Worm (Caenorhabditis elegans) whole organism, late embryonic: Measurements from ENCODE around the gene Y81G3A.6.
"Not testable (repeated sequence)": the region's sequence is repeated elsewhere in the genome, so short reads cannot be mapped to it uniquely, and the experiment has no call there.

Experiments used
- C08G9.2 ChIP-seq: sonication (generic microtip); optimal IDR thresholded peaks from 2 replicates; lab custom pipeline; 2016; ENCODE audit warnings: mild to moderate bottlenecking, missing genetic modification characterization, moderate library complexity, missing compliant biosample characterization
- F13H6.1 ChIP-seq: sonication (generic microtip); optimal IDR thresholded peaks from 2 replicates; lab custom pipeline; 2016; ENCODE audit warnings: missing genetic modification characterization, missing compliant biosample characterization
- T23F11.4 ChIP-seq: fragments of 200-800 bp; sonication (Bioruptor generic); optimal IDR thresholded peaks from 2 replicates; lab custom pipeline; 2018; ENCODE audit warnings: mild to moderate bottlenecking, missing genetic modification characterization, missing compliant biosample characterization
- ahr-1 ChIP-seq: sonication (generic microtip); optimal IDR thresholded peaks from 2 replicates; lab custom pipeline; 2016; ENCODE audit warnings: missing genetic modification characterization, missing compliant biosample characterization
- ama-1 ChIP-seq: fragments of 150-350 bp; optimal IDR thresholded peaks from 2 replicates; lab custom pipeline; 2014
- ceh-18 ChIP-seq: sonication (generic microtip); optimal IDR thresholded peaks from 2 replicates; lab custom pipeline; 2016; ENCODE audit warnings: missing genetic modification characterization, missing compliant biosample characterization
- ceh-19 ChIP-seq: fragments of 200-800 bp; sonication (Bioruptor generic); optimal IDR thresholded peaks from 2 replicates; lab custom pipeline; 2018; ENCODE audit warnings: mild to moderate bottlenecking, missing genetic modification characterization, missing compliant biosample characterization
- ceh-2 ChIP-seq: sonication (generic microtip); optimal IDR thresholded peaks from 2 replicates; lab custom pipeline; 2016; ENCODE audit warnings: missing genotype, missing genetic modification characterization, missing compliant biosample characterization
- ceh-30 ChIP-seq: fragments of 150-350 bp; optimal IDR thresholded peaks from 2 replicates; lab custom pipeline; 2014; ENCODE audit warnings: missing biosample characterization, missing genetic modification characterization
- ceh-6 ChIP-seq: fragments of 200-800 bp; sonication (Bioruptor generic); optimal IDR thresholded peaks from 2 replicates; lab custom pipeline; 2018; ENCODE audit warnings: mild to moderate bottlenecking, missing genetic modification characterization, missing compliant biosample characterization
- ceh-9 ChIP-seq: sonication (generic microtip); optimal IDR thresholded peaks from 2 replicates; lab custom pipeline; 2016; ENCODE audit warnings: mild to moderate bottlenecking, missing genetic modification characterization, inconsistent platforms, missing compliant biosample characterization
- che-1 ChIP-seq: sonication (generic microtip); optimal IDR thresholded peaks from 2 replicates; lab custom pipeline; 2016; ENCODE audit warnings: mild to moderate bottlenecking, missing genetic modification characterization, missing compliant biosample characterization
- dmd-4 ChIP-seq: sonication (generic microtip); optimal IDR thresholded peaks from 2 replicates; lab custom pipeline; 2016; ENCODE audit warnings: borderline replicate concordance, missing genetic modification characterization, missing compliant biosample characterization
- dve-1 ChIP-seq: sonication (generic microtip); optimal IDR thresholded peaks from 2 replicates; lab custom pipeline; 2017; ENCODE audit warnings: antibody characterized with exemption, mild to moderate bottlenecking, missing genetic modification characterization, missing compliant biosample characterization
- ets-4 ChIP-seq: sonication (generic microtip); optimal IDR thresholded peaks from 2 replicates; lab custom pipeline; 2016; ENCODE audit warnings: missing genetic modification characterization, missing compliant biosample characterization
- eyg-1 ChIP-seq: sonication (generic microtip); optimal IDR thresholded peaks from 2 replicates; lab custom pipeline; 2016; ENCODE audit warnings: missing genotype, missing genetic modification characterization, missing compliant biosample characterization
- hlh-15 ChIP-seq: sonication (generic microtip); optimal IDR thresholded peaks from 2 replicates; lab custom pipeline; 2016; ENCODE audit warnings: missing genetic modification characterization, missing compliant biosample characterization
- hlh-30 ChIP-seq: sonication (generic microtip); optimal IDR thresholded peaks from 2 replicates; lab custom pipeline; 2017; ENCODE audit warnings: antibody characterized with exemption, missing genetic modification characterization, missing compliant biosample characterization; ENCODE audit not compliant: insufficient read depth
- hlh-8 ChIP-seq: sonication (generic microtip); optimal IDR thresholded peaks from 2 replicates; lab custom pipeline; 2016; ENCODE audit warnings: missing genotype, missing genetic modification characterization, missing compliant biosample characterization
- lim-6 ChIP-seq: sonication (generic microtip); optimal IDR thresholded peaks from 2 replicates; lab custom pipeline; 2016; ENCODE audit warnings: missing genetic modification characterization, missing compliant biosample characterization
- mec-3 ChIP-seq: sonication (generic microtip); optimal IDR thresholded peaks from 2 replicates; lab custom pipeline; 2016; ENCODE audit warnings: borderline replicate concordance, missing genetic modification characterization, missing compliant biosample characterization
- nfya-1 ChIP-seq: sonication (generic microtip); optimal IDR thresholded peaks from 2 replicates; lab custom pipeline; 2017; ENCODE audit warnings: missing genetic modification characterization, mild to moderate bottlenecking, missing compliant biosample characterization, antibody characterized with exemption, moderate library complexity
- nhr-11 ChIP-seq: fragments of 150-350 bp; optimal IDR thresholded peaks from 2 replicates; lab custom pipeline; 2014; ENCODE audit warnings: missing biosample characterization, missing genetic modification characterization
- pag-3 ChIP-seq: sonication (generic microtip); optimal IDR thresholded peaks from 2 replicates; lab custom pipeline; 2016; ENCODE audit warnings: missing compliant biosample characterization, missing genetic modification characterization, borderline replicate concordance
- pat-9 ChIP-seq: fragments of 200-800 bp; sonication (Bioruptor generic); optimal IDR thresholded peaks from 2 replicates; lab custom pipeline; 2018; ENCODE audit warnings: mild to moderate bottlenecking, missing genetic modification characterization, moderate library complexity, missing compliant biosample characterization
- pax-1 ChIP-seq: fragments of 150-350 bp; optimal IDR thresholded peaks from 2 replicates; lab custom pipeline; 2014; ENCODE audit warnings: missing biosample characterization, missing genetic modification characterization
- pqm-1 ChIP-seq: sonication (generic microtip); optimal IDR thresholded peaks from 2 replicates; lab custom pipeline; 2016; ENCODE audit warnings: missing genetic modification characterization, missing compliant biosample characterization
- ref-2 ChIP-seq: sonication (generic microtip); optimal IDR thresholded peaks from 2 replicates; lab custom pipeline; 2016; ENCODE audit warnings: missing genetic modification characterization, missing compliant biosample characterization
- rnt-1 ChIP-seq: sonication (generic microtip); optimal IDR thresholded peaks from 2 replicates; lab custom pipeline; 2016; ENCODE audit warnings: missing genetic modification characterization, missing compliant biosample characterization
- unc-3 ChIP-seq, 2 experiments: fragments of 200-800 bp in 1 of 2; sonication (Bioruptor generic) in 1 of 2; sonication (generic microtip) in 1 of 2; conservative IDR thresholded peaks in 1 of 2; optimal IDR thresholded peaks in 1 of 2; 2 replicates each; pipeline versions ENCODE4 v1.3.6 to Lab custom; 2016 to 2022; ENCODE audit warnings: missing compliant biosample characterization in 2 of 2, missing genetic modification characterization in 2 of 2, missing genetic modification reagents in 1 of 2
- unc-42 ChIP-seq: sonication (generic microtip); optimal IDR thresholded peaks from 2 replicates; lab custom pipeline; 2016; ENCODE audit warnings: missing genotype, missing genetic modification characterization, missing compliant biosample characterization
- unc-55 ChIP-seq: sonication (generic microtip); optimal IDR thresholded peaks from 2 replicates; lab custom pipeline; 2017; ENCODE audit warnings: missing biosample characterization, missing genetic modification reagents, missing genetic modification characterization
- zip-5 ChIP-seq: sonication (generic microtip); optimal IDR thresholded peaks from 2 replicates; lab custom pipeline; 2016; ENCODE audit warnings: missing genetic modification characterization, missing compliant biosample characterization

Y81G3A.6 gene

ce11 chrII:13085951-13086350 is 3.6 kb upstream of the Y81G3A.6 start:
- TF ChIP-seq ceh-2 (tag; lab: Kevin White, UChicago), result no peak
- no peak for TF ChIP-seq T23F11.4 (GFP tag; lab: Kevin White, UChicago)
- no peak for TF ChIP-seq mec-3 (tag; lab: Kevin White, UChicago)
- no peak for TF ChIP-seq dve-1 (tag; lab: Kevin White, UChicago)
- TF ChIP-seq unc-3 (GFP tag; conservative IDR thresholded peaks at IDR 0.05; lab: Robert Waterston, UW), result no peak
- no peak for TF ChIP-seq unc-3 (tag; optimal IDR thresholded peaks at IDR 0.05; lab: Kevin White, UChicago)
- no peak for TF ChIP-seq ama-1 (lab: Kevin White, UChicago)
- TF ChIP-seq ceh-18 (tag; lab: Kevin White, UChicago), result no peak
- TF ChIP-seq pax-1 (tag; lab: Kevin White, UChicago), result no peak

ce11 chrII:13083752-13084214 is 1.5 kb upstream of the Y81G3A.6 start, which contains the start of the genes Y81G3A.1 and gcn-2:
Y81G3A.1 (minus strand) TSS chrII:13083926.
gcn-2 (plus strand) TSS chrII:13084164.
- no peak for TF ChIP-seq ahr-1
- TF ChIP-seq unc-42 (tag; lab: Kevin White, UChicago), result peak; percentile 13
- peak; percentile 17 for TF ChIP-seq nfya-1 (tag; lab: Kevin White, UChicago)

- TF ChIP-seq ets-4, eyg-1, nhr-11 (tag; lab: Kevin White, UChicago): not testable (repeated sequence)
Observed at ce11 chrII:13080607-13081006, 1.7 kb downstream of the Y81G3A.6 start, which contains the start of gene Y81G3A.2. Y81G3A.2 (plus strand) TSS chrII:13080907.

ce11 chrII:13078848-13079428 is 3.4 kb downstream of the Y81G3A.6 start, which contains the start of gene F42G4.6:
F42G4.6 (plus strand) TSS chrII:13079378.
- TF ChIP-seq unc-55 (GFP tag; lab: Kevin White, UChicago), result no peak
- TF ChIP-seq ceh-9 (tag; lab: Kevin White, UChicago), result no peak
- no peak for TF ChIP-seq dmd-4 (tag; lab: Kevin White, UChicago)
- no peak for TF ChIP-seq hlh-30 (tag; lab: Kevin White, UChicago)
- no peak for TF ChIP-seq rnt-1 (tag; lab: Kevin White, UChicago)
- TF ChIP-seq pax-1 (tag; lab: Kevin White, UChicago), result no peak
- TF ChIP-seq ceh-6 (GFP tag; lab: Kevin White, UChicago), result no peak
- TF ChIP-seq hlh-8 (tag; lab: Kevin White, UChicago), result no peak
- no peak for TF ChIP-seq eyg-1 (tag; lab: Kevin White, UChicago)
- TF ChIP-seq ref-2, result no peak
- no peak for TF ChIP-seq pag-3
- TF ChIP-seq zip-5 (tag; lab: Kevin White, UChicago), result no peak
- no peak for TF ChIP-seq ets-4 (tag; lab: Kevin White, UChicago)
- no peak for TF ChIP-seq hlh-15 (tag; lab: Kevin White, UChicago)
- no peak for TF ChIP-seq pat-9 (tag; lab: Kevin White, UChicago)
- TF ChIP-seq ceh-30 (tag; lab: Kevin White, UChicago), result no peak
- TF ChIP-seq nhr-11 (tag; lab: Kevin White, UChicago), result no peak
- no peak for TF ChIP-seq nfya-1 (tag; lab: Kevin White, UChicago)
- TF ChIP-seq F13H6.1 (tag; lab: Kevin White, UChicago), result no peak

ce11 chrII:13077746-13078145 is 4.6 kb downstream of the Y81G3A.6 start:
- TF ChIP-seq pag-3, result no peak
- no peak for TF ChIP-seq ceh-19 (GFP tag; lab: Kevin White, UChicago)
- TF ChIP-seq unc-3 (GFP tag; conservative IDR thresholded peaks at IDR 0.05; lab: Robert Waterston, UW), result no peak
- no peak for TF ChIP-seq unc-3 (tag; optimal IDR thresholded peaks at IDR 0.05; lab: Kevin White, UChicago)
- TF ChIP-seq mec-3 (tag; lab: Kevin White, UChicago), result no peak
- TF ChIP-seq pqm-1 (tag; lab: Kevin White, UChicago), result no peak
- TF ChIP-seq che-1, result no peak
- TF ChIP-seq eyg-1 (tag; lab: Kevin White, UChicago), result no peak
- TF ChIP-seq lim-6, result no peak
- no peak for TF ChIP-seq C08G9.2 (tag; lab: Kevin White, UChicago)
- TF ChIP-seq, all 69 proteins: peak for 0
